Worm (Caenorhabditis elegans): ENCODE data around the gene F54E7.6.

F54E7.6 gene

ce11 chrIII:5665710-5666109, 4.8 kb upstream of the F54E7.6 start:
- TF ChIP-seq ZK185.1 (tag; optimal IDR thresholded peaks at IDR 0.05; ENCODE audit: poor library complexity, severe bottlenecking) = no peak
- TF ChIP-seq nfyb-1 (GFP tag; IDR thresholded peaks at IDR 0.05) = no peak
- TF ChIP-seq egl-18 (GFP tag; IDR thresholded peaks at IDR 0.05) = no peak
- TF ChIP-seq lsl-1 (GFP tag; optimal IDR thresholded peaks at IDR 0.05) = no peak
- no peak for TF ChIP-seq let-607 (tag; optimal IDR thresholded peaks at IDR 0.05)
- TF ChIP-seq nhr-27 (tag; optimal IDR thresholded peaks at IDR 0.05) = no peak
- no peak for TF ChIP-seq unc-130 (GFP tag; optimal IDR thresholded peaks at IDR 0.05)
- no peak for TF ChIP-seq F33H1.4 (GFP tag; IDR thresholded peaks at IDR 0.05)
- TF ChIP-seq lin-35 (GFP tag; optimal IDR thresholded peaks at IDR 0.05) = no peak
- no peak for TF ChIP-seq F55B11.4 (tag; optimal IDR thresholded peaks at IDR 0.05; ENCODE audit: borderline replicate concordance, insufficient read depth)
- TF ChIP-seq K11D2.4 (GFP tag; IDR thresholded peaks at IDR 0.05) = no peak
- TF ChIP-seq hlh-12 (tag; optimal IDR thresholded peaks at IDR 0.05) = no peak

- TF ChIP-seq rpc-1 (optimal IDR thresholded peaks at IDR 0.05) (no peak), rpc-1 (tag; optimal IDR thresholded peaks at IDR 0.05) (no peak), ztf-22 (GFP tag; optimal IDR thresholded peaks at IDR 0.05) (no peak), F22D6.2 (tag; optimal IDR thresholded peaks at IDR 0.05) (no peak), zfh-2 (GFP tag; conservative IDR thresholded peaks at IDR 0.05) (no peak), ceh-100 (GFP tag; IDR thresholded peaks at IDR 0.05) (no peak)
Observed at ce11 chrIII:5665278-5665677, 4.4 kb upstream of the F54E7.6 start.

ce11 chrIII:5663933-5664332, 3.0 kb upstream of the F54E7.6 start, which contains the start of gene par-3:
par-3 (plus strand) TSS chrIII:5664233.
- TF ChIP-seq lag-1 (GFP tag; IDR thresholded peaks at IDR 0.05) (no peak), Y67H2A.10 (GFP tag; conservative IDR thresholded peaks at IDR 0.05) (no peak), nhr-80 (tag; optimal IDR thresholded peaks at IDR 0.05) (peak; percentile 15)

ce11 chrIII:5663521-5663920, 2.6 kb upstream of the F54E7.6 start:
- peak; percentile 83 for TF ChIP-seq Y95B8A.8 (GFP tag; IDR thresholded peaks at IDR 0.05)
- TF ChIP-seq ceh-91 (GFP tag; IDR thresholded peaks at IDR 0.05) = peak; percentile 97
- peak; percentile 100 for TF ChIP-seq lsl-1 (GFP tag; optimal IDR thresholded peaks at IDR 0.05)
- no peak for TF ChIP-seq nfya-2 (GFP tag; IDR thresholded peaks at IDR 0.05)
- TF ChIP-seq ets-4 (GFP tag; optimal IDR thresholded peaks at IDR 0.05) = no peak
- TF ChIP-seq ccch-3 (GFP tag; optimal IDR thresholded peaks at IDR 0.05) = no peak
- TF ChIP-seq lin-35 (GFP tag; optimal IDR thresholded peaks at IDR 0.05) = peak in 2 of 3 experiments; percentile 25 to 88
- TF ChIP-seq ekl-4 (GFP tag; IDR thresholded peaks at IDR 0.05) = peak; percentile 77; the same call in 1 of the 2 replicates
- no peak for TF ChIP-seq bed-2 (GFP tag; IDR thresholded peaks at IDR 0.05)
- no peak for TF ChIP-seq ceh-58 (GFP tag; IDR thresholded peaks at IDR 0.05)
- no peak for TF ChIP-seq him-1 (tag; optimal IDR thresholded peaks at IDR 0.05)
- TF ChIP-seq snpc-1.1 (tag; optimal IDR thresholded peaks at IDR 0.05; ENCODE audit: insufficient read depth) = peak; percentile 85
- TF ChIP-seq efl-1 (GFP tag; optimal IDR thresholded peaks at IDR 0.05) = peak; percentile 100
- TF ChIP-seq C17E4.6 (GFP tag; IDR thresholded peaks at IDR 0.05) = peak; percentile 71; the same call in 1 of the 2 replicates
- peak; percentile 94 for TF ChIP-seq lin-54 (GFP tag; optimal IDR thresholded peaks at IDR 0.05)
- TF ChIP-seq unc-130 (GFP tag; optimal IDR thresholded peaks at IDR 0.05) = peak; percentile 89
- TF ChIP-seq die-1 (tag; optimal IDR thresholded peaks at IDR 0.05) = no peak
- peak; percentile 72 for TF ChIP-seq attf-6 (GFP tag; IDR thresholded peaks at IDR 0.05)
- peak; percentile 65 for TF ChIP-seq B0336.3 (GFP tag; IDR thresholded peaks at IDR 0.05)
- peak; percentile 59; the same call in 1 of the 2 replicates for TF ChIP-seq hmg-1.2 (GFP tag; IDR thresholded peaks at IDR 0.05)
- TF ChIP-seq D2030.7 (GFP tag; IDR thresholded peaks at IDR 0.05) = peak; percentile 93
- peak; percentile 39 for TF ChIP-seq ceh-100 (GFP tag; IDR thresholded peaks at IDR 0.05)
- TF ChIP-seq nhr-120 (GFP tag; IDR thresholded peaks at IDR 0.05) = no peak
- peak; percentile 85 for TF ChIP-seq B0019.2 (GFP tag; conservative IDR thresholded peaks at IDR 0.05)
- peak; percentile 72; the same call in 1 of the 2 replicates for TF ChIP-seq pbrm-1 (GFP tag; IDR thresholded peaks at IDR 0.05)
- no peak for TF ChIP-seq fkh-3 (tag; optimal IDR thresholded peaks at IDR 0.05)
- 0 out of 2 replicates have a peak, but pooled peaks have one; percentile 48 for TF ChIP-seq Y79H2A.3 (GFP tag; conservative IDR thresholded peaks at IDR 0.05)
